Worm (Caenorhabditis elegans): ENCODE measurements around the gene subs-4.

ce11 chrIII:11393162-11393561 lies 11.1 kb downstream of the subs-4 start, which contains the start of gene nlp-21:
- TF ChIP-seq unc-39 (tag; optimal IDR thresholded peaks at IDR 0.05), result no peak
- no peak for TF ChIP-seq blmp-1 (tag; optimal IDR thresholded peaks at IDR 0.05)
- no peak for TF ChIP-seq snpc-4 (tag; optimal IDR thresholded peaks at IDR 0.05)

Data from whole organism, mixed stage, embryonic.